Worm (Caenorhabditis elegans) whole organism, mixed stage, embryonic: ENCODE results near the gene clec-173.

Experiments used
- M03D4.4 ChIP-seq: sonication (generic microtip); optimal IDR thresholded peaks from 2 replicates; lab custom pipeline; 2017; ENCODE audit warnings: mild to moderate bottlenecking, missing genetic modification characterization, missing compliant biosample characterization
- bed-3 ChIP-seq: fragments of 200-800 bp; sonication (Bioruptor generic); optimal IDR thresholded peaks from 3 replicates; lab custom pipeline; 2018; ENCODE audit warnings: mild to moderate bottlenecking, missing genetic modification characterization, moderate library complexity, missing compliant biosample characterization
- blmp-1 ChIP-seq: fragments of 150-350 bp; optimal IDR thresholded peaks from 2 replicates; lab custom pipeline; 2014; ENCODE audit warnings: missing biosample characterization, missing genetic modification characterization
- ceh-39 ChIP-seq: fragments of 150-350 bp; optimal IDR thresholded peaks from 2 replicates; lab custom pipeline; 2014; ENCODE audit warnings: missing biosample characterization, missing genetic modification characterization
- ceh-43 ChIP-seq: fragments of 200-800 bp; sonication (Bioruptor generic); optimal IDR thresholded peaks from 2 replicates; lab custom pipeline; 2018; ENCODE audit warnings: mild to moderate bottlenecking, missing genetic modification characterization, moderate library complexity, missing compliant biosample characterization
- ceh-83 ChIP-seq: fragments of 200-800 bp; sonication (Bioruptor generic); optimal IDR thresholded peaks from 2 replicates; lab custom pipeline; 2018; ENCODE audit warnings: mild to moderate bottlenecking, missing genetic modification characterization, missing compliant biosample characterization
- ces-1 ChIP-seq: fragments of 150-350 bp; optimal IDR thresholded peaks from 2 replicates; lab custom pipeline; 2014; ENCODE audit warnings: missing biosample characterization, missing genetic modification reagents, missing genetic modification characterization
- cnd-1 ChIP-seq: fragments of 200-800 bp; sonication (Bioruptor generic); optimal IDR thresholded peaks from 2 replicates; lab custom pipeline; 2018; ENCODE audit warnings: mild to moderate bottlenecking, missing genetic modification characterization, missing compliant biosample characterization
- drap-1 ChIP-seq: fragments of 200-800 bp; sonication (Bioruptor generic); optimal IDR thresholded peaks from 3 replicates; lab custom pipeline; 2018; ENCODE audit warnings: mild to moderate bottlenecking, missing genetic modification characterization, missing compliant biosample characterization
- elt-3 ChIP-seq: fragments of 150-350 bp; optimal IDR thresholded peaks from 2 replicates; lab custom pipeline; 2014; ENCODE audit warnings: missing biosample characterization, missing genetic modification characterization
- flh-1 ChIP-seq: fragments of 200-800 bp; sonication (Bioruptor generic); optimal IDR thresholded peaks from 2 replicates; lab custom pipeline; 2018; ENCODE audit warnings: mild to moderate bottlenecking, missing genetic modification characterization, moderate library complexity, missing compliant biosample characterization
- ham-2 ChIP-seq: fragments of 200-800 bp; sonication (Bioruptor generic); optimal IDR thresholded peaks from 2 replicates; lab custom pipeline; 2018; ENCODE audit warnings: mild to moderate bottlenecking, missing genetic modification characterization, missing compliant biosample characterization
- hlh-1 ChIP-seq: fragments of 150-350 bp; optimal IDR thresholded peaks from 2 replicates; lab custom pipeline; 2014; ENCODE audit warnings: missing biosample characterization, missing genetic modification reagents, missing genetic modification characterization
- lin-13 ChIP-seq: fragments of 150-350 bp; optimal IDR thresholded peaks from 2 replicates; lab custom pipeline; 2014; ENCODE audit warnings: missing biosample characterization, missing genetic modification characterization
- lin-32 ChIP-seq: fragments of 200-800 bp; sonication (Bioruptor generic); optimal IDR thresholded peaks from 2 replicates; lab custom pipeline; 2018; ENCODE audit warnings: mild to moderate bottlenecking, missing genetic modification characterization, missing compliant biosample characterization
- lsy-2 ChIP-seq: fragments of 150-350 bp; optimal IDR thresholded peaks from 2 replicates; lab custom pipeline; 2014; ENCODE audit warnings: missing biosample characterization, missing genetic modification characterization
- mab-5 ChIP-seq: fragments of 150-350 bp; optimal IDR thresholded peaks from 2 replicates; lab custom pipeline; 2014; ENCODE audit warnings: missing biosample characterization, missing genetic modification characterization
- mep-1 ChIP-seq: fragments of 150-350 bp; optimal IDR thresholded peaks from 2 replicates; lab custom pipeline; 2017; ENCODE audit warnings: missing biosample characterization, missing genetic modification reagents, missing genetic modification characterization, inconsistent platforms
- mls-2 ChIP-seq: sonication (generic microtip); optimal IDR thresholded peaks from 2 replicates; lab custom pipeline; 2016; ENCODE audit warnings: mild to moderate bottlenecking, missing genetic modification characterization, moderate library complexity, missing compliant biosample characterization
- nhr-12 ChIP-seq: fragments of 150-350 bp; optimal IDR thresholded peaks from 2 replicates; lab custom pipeline; 2014; ENCODE audit warnings: missing biosample characterization, missing genetic modification characterization
- nhr-2 ChIP-seq: fragments of 150-350 bp; optimal IDR thresholded peaks from 2 replicates; lab custom pipeline; 2014; ENCODE audit warnings: missing biosample characterization, missing genetic modification characterization
- nhr-237 ChIP-seq: fragments of 150-350 bp; optimal IDR thresholded peaks from 2 replicates; lab custom pipeline; 2014; ENCODE audit warnings: missing biosample characterization, missing genetic modification characterization
- nhr-76 ChIP-seq: sonication (generic microtip); optimal IDR thresholded peaks from 2 replicates; lab custom pipeline; 2017; ENCODE audit warnings: missing biosample characterization, missing genetic modification characterization
- pha-4 ChIP-seq: fragments of 150-350 bp; optimal IDR thresholded peaks from 2 replicates; lab custom pipeline; 2018; ENCODE audit warnings: missing biosample characterization, missing genetic modification reagents, missing genetic modification characterization
- sem-2 ChIP-seq: fragments of 200-800 bp; sonication (Bioruptor generic); optimal IDR thresholded peaks from 2 replicates; lab custom pipeline; 2018; ENCODE audit warnings: mild to moderate bottlenecking, missing genetic modification characterization, missing compliant biosample characterization
- snpc-4 ChIP-seq: fragments of 150-350 bp; optimal IDR thresholded peaks from 2 replicates; lab custom pipeline; 2014; ENCODE audit warnings: missing biosample characterization, missing genetic modification characterization
- unc-39 ChIP-seq: fragments of 150-350 bp; optimal IDR thresholded peaks from 2 replicates; lab custom pipeline; 2014; ENCODE audit warnings: missing biosample characterization, missing genetic modification characterization
- unc-62 ChIP-seq: fragments of 150-350 bp; optimal IDR thresholded peaks from 2 replicates; lab custom pipeline; 2014; ENCODE audit warnings: missing biosample characterization, missing genetic modification reagents, missing genetic modification characterization
- zip-8 ChIP-seq: fragments of 150-350 bp; optimal IDR thresholded peaks from 2 replicates; lab custom pipeline; 2014; ENCODE audit warnings: missing biosample characterization, missing genetic modification characterization
- ztf-11 ChIP-seq: fragments of 150-350 bp; optimal IDR thresholded peaks from 2 replicates; lab custom pipeline; 2014; ENCODE audit warnings: missing biosample characterization, missing genetic modification characterization

Gene clec-173

DNA sequence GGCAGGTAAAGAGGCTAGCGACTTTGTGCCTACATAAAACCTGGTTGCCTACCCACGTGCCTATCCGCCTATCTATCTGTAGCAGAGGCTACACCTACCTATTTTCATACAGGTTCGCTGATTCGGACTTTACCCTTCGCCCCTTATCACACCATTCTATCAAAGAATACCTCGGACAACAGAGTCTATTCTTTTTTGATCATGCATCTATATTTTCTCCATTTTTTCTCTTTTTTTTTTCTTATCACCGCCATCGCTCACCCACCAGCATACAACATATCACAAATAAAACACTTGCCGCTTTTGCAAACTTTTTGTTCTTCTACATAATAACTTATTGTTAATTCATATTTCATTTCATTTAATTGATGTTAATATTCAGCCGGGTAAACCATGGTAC is 9.0 kb downstream of the clec-173 start, which contains the start of gene T26C12.1:
T26C12.1 (plus strand) TSS at position 383 of the 400 bp plus-strand sequence.
- TF ChIP-seq nhr-237 (tag; lab: Kevin White, UChicago) = no peak
- no peak for TF ChIP-seq lin-13 (tag; lab: Kevin White, UChicago)
- TF ChIP-seq lsy-2 (tag; lab: Kevin White, UChicago) = no peak
- TF ChIP-seq nhr-2 (tag; lab: Kevin White, UChicago) = no peak

DNA sequence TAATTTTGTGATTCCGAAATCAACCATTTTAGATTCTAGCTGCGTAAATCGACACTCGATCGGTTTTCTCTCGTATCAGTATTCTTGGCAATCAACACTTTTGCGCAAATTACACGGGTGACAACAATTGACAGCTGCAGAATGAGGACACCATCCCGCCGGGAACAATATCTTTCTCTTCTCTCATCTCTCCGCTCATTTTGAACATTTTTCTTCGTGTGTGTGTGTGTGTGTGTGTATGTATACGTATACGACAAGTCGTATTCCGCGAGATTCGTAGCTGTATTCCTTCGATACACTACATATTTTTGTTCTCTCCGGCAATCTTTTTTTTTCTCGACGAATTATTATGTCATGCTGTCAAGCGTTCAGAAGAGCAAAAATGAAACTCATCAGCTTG is 10.6 kb downstream of the clec-173 start:
- peak; percentile 38 for TF ChIP-seq unc-62 (GFP tag; lab: Kevin White, UChicago)
- TF ChIP-seq ceh-83 (GFP tag; lab: Kevin White, UChicago) = no peak
- peak; percentile 60 for TF ChIP-seq hlh-1

DNA sequence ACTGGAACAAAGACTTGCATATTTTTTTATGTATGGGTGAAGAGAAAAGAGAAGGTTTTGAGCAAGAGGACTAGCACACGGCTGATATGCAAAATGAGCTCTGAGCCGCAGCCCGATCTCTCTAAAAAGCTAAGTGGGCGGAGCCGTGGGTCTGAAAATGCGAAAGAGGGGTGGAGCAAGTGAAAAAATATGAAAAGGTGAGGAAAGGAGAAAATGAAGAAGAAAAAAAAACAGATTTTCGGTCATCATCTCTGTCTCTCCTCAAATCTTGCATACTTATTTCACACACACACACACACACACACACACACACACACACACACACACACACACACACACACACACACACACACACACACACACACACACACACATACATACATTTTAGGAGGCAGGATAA is 13.0 kb downstream of the clec-173 start, which contains the start of gene dmd-9:
dmd-9 (minus strand) TSS at position 101 of the 400 bp plus-strand sequence.
- no peak for TF ChIP-seq ceh-83 (GFP tag; lab: Kevin White, UChicago)
- no peak for TF ChIP-seq elt-3 (tag; lab: Kevin White, UChicago)
- TF ChIP-seq flh-1 = no peak
- peak; percentile 4 for TF ChIP-seq M03D4.4 (tag; lab: Kevin White, UChicago)

DNA sequence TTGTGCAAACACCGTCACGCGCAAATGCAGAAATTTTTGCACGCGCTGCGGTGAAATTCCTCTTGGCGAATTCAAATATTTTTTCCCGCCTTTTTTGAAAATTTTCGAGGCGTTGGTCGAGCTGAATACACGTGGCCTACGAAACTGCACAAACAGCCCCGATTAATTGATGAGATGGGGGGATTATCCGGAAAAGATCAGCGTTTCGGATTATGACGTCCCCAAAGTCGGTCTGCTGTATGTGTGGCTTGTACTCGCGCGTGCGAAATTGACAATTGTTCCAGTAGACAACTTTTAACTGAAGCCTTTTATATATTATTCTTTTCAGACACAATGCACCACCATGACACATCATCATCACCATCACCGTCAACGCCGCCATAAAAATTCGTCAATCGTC is 15.4 kb downstream of the clec-173 start:
- TF ChIP-seq lsy-2 (tag; lab: Kevin White, UChicago) = no peak
- TF ChIP-seq drap-1 (GFP tag; lab: Kevin White, UChicago) = no peak
- TF ChIP-seq nhr-76 = no peak
- no peak for TF ChIP-seq nhr-2 (tag; lab: Kevin White, UChicago)
- no peak for TF ChIP-seq zip-8 (tag; lab: Kevin White, UChicago)
- TF ChIP-seq mls-2 (tag; lab: Kevin White, UChicago) = no peak
- TF ChIP-seq nhr-12 (tag; lab: Kevin White, UChicago) = no peak
- TF ChIP-seq flh-1 = no peak
- TF ChIP-seq mab-5 (tag; lab: Kevin White, UChicago) = no peak
- TF ChIP-seq unc-39 (tag; lab: Kevin White, UChicago) = no peak
- TF ChIP-seq ztf-11 (tag; lab: Kevin White, UChicago) = no peak
- no peak for TF ChIP-seq nhr-237 (tag; lab: Kevin White, UChicago)
- no peak for TF ChIP-seq ceh-43 (GFP tag; lab: Kevin White, UChicago)
- TF ChIP-seq ceh-83 (GFP tag; lab: Kevin White, UChicago) = no peak
- no peak for TF ChIP-seq ham-2 (GFP tag; lab: Kevin White, UChicago)
- no peak for TF ChIP-seq mep-1
- no peak for TF ChIP-seq pha-4 (tag; lab: Kevin White, UChicago)
- TF ChIP-seq ceh-39 = no peak
- no peak for TF ChIP-seq unc-62 (GFP tag; lab: Kevin White, UChicago)
- TF ChIP-seq M03D4.4 (tag; lab: Kevin White, UChicago) = no peak

DNA sequence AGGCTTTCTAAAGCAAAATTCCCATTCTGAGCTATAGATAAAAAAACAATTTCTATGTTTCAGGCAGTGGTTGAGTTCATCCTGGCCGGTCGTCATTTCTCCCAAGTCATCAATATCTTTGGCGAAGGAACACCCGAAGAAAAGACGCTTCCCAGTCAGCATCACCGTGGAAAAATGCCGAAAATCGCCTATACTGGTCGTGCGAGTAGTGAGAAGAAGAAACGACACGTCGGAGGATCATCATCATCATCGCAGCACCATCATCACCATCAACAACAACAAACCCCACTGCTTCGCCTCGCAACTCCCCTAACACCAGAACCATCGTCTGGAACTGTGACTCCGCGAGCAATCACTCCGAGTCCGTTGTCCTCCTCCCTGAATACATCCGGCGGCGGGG is 15.9 kb downstream of the clec-173 start:
- TF ChIP-seq sem-2 (GFP tag; lab: Kevin White, UChicago) (no peak), hlh-1 (no peak), blmp-1 (tag; lab: Kevin White, UChicago) (no peak), unc-62 (GFP tag; lab: Kevin White, UChicago) (no peak), mls-2 (tag; lab: Kevin White, UChicago) (no peak), zip-8 (tag; lab: Kevin White, UChicago) (no peak), bed-3 (no peak), snpc-4 (tag; lab: Kevin White, UChicago) (no peak), ces-1 (GFP tag; lab: Kevin White, UChicago) (no peak), cnd-1 (tag; lab: Kevin White, UChicago) (no peak), M03D4.4 (tag; lab: Kevin White, UChicago) (no peak), lin-32 (GFP tag; lab: Kevin White, UChicago) (no peak), unc-39 (tag; lab: Kevin White, UChicago) (no peak)

DNA sequence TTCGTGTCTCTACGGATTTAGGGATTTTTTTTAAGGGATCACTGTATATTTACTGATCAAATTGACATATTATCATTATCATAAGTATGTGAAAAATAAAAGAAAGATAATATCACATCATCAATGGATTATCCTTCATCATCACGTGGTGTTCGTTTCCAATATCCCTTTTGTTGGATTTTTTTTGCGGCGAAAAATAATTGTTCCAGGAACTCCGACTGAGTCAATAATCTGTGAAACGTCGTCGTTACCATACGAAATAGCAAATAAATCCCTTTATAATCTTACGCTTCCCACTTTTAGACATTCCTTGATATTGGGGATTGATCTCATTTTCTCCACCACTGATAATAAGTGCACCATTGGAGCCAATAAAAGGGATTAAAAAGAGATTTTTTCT is 17.5 kb downstream of the clec-173 start:
- no peak for TF ChIP-seq lin-32 (GFP tag; lab: Kevin White, UChicago)
- no peak for TF ChIP-seq drap-1 (GFP tag; lab: Kevin White, UChicago)
- no peak for TF ChIP-seq ceh-39
- TF ChIP-seq bed-3 = no peak
- no peak for TF ChIP-seq mab-5 (tag; lab: Kevin White, UChicago)
- no peak for TF ChIP-seq ces-1 (GFP tag; lab: Kevin White, UChicago)
